Fruit fly (Drosophila melanogaster) whole organism, wandering third instar larva: ENCODE data around the gene CG11951.

Source experiments
- Mio ChIP-seq: sonication (Bioruptor generic); optimal IDR thresholded peaks from 2 replicates; lab custom pipeline; 2016; ENCODE audit warnings: missing biosample characterization, missing genetic modification characterization
- fru ChIP-seq: fragments of 200-800 bp; sonication (Bioruptor generic); optimal IDR thresholded peaks from 3 replicates; lab custom pipeline; 2016; ENCODE audit warnings: missing biosample characterization, mild to moderate bottlenecking, missing genetic modification characterization
- h ChIP-seq: fragments of 200-800 bp; sonication (Bioruptor generic); optimal IDR thresholded peaks from 3 replicates; lab custom pipeline; 2016; ENCODE audit warnings: missing biosample characterization, mild to moderate bottlenecking, missing genetic modification characterization

DNA sequence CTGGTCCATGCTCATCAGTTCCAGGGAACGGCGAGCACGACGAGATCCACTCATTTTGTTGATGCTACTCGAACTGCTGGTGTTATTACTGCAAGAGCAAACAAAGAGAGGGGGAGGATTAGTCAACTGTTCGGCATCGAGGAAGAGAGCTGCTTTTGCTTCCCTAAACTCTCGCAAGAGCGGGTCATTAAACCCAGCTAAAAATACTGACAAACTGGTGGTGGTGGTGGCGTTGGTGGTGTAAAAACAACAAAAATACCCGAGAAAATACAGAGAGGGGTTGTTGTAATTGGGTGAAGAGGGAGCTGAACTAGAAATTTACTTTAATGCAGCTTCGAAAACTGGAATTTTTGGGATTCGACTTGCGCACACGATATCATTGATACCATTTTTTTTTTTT lies 15.4 kb upstream of the CG11951 start:
- TF ChIP-seq h (GFP tag; lab: Kevin White, UChicago) (no peak), fru (GFP tag; lab: Kevin White, UChicago) (no peak), Mio (no peak)
